Fruit fly (Drosophila melanogaster): ENCODE data around the gene CG17122.

DNA sequence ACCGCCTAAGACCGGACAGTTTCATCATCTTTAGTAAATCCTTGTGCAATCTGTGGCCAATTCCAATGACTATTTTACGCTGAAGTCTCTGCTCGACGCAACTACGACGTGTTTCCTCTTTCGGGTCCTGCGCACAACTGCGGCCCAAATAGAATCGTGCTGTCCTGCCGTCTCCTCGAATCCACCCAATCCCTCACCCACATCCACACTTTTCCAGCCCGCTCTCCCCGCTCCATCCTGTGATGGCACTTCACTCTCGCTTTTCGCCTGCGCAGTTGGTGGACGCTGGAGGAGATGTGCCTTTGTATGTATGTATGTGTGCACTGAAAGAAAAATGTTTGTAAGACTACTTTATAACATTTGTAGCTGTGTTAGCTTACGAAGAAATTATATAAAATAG, 31.0 kb upstream of the CG17122 start, which contains the start of gene CG32225:
- TF ChIP-seq pan (optimal IDR thresholded peaks at IDR 0.05) (no peak), EcR (GFP tag; optimal IDR thresholded peaks at IDR 0.05) (no peak)

Measured in whole organism.